Fruit fly (Drosophila melanogaster) whole organism, embryonic: ENCODE results near the gene CG42795.

Experiments used
- B-H2 ChIP-seq: fragments of 200-800 bp; sonication (Bioruptor generic); optimal IDR thresholded peaks from 2 replicates; lab custom pipeline; 2018; ENCODE audit warnings: missing biosample characterization, mild to moderate bottlenecking, missing genetic modification characterization
- BEAF-32 ChIP-seq: fragments of 200-800 bp; sonication (Bioruptor generic); optimal IDR thresholded peaks from 3 replicates; lab custom pipeline; 2017; ENCODE audit warnings: missing biosample characterization, missing genetic modification characterization, mild to moderate bottlenecking, moderate library complexity, missing genetic modification reagents
- CG10209 ChIP-seq: fragments of 200-800 bp; sonication (Bioruptor generic); optimal IDR thresholded peaks from 3 replicates; lab custom pipeline; 2017; ENCODE audit warnings: missing biosample characterization, mild to moderate bottlenecking, missing genetic modification characterization, missing genetic modification reagents
- CG10366 ChIP-seq: fragments of 200-800 bp; sonication (Bioruptor generic); IDR thresholded peaks from 2 replicates; pipeline ENCODE4 v1.3.6; 2022; ENCODE audit warnings: missing biosample characterization, missing genetic modification characterization
- CG11695 ChIP-seq: fragments of 200-800 bp; sonication (Bioruptor generic); IDR thresholded peaks from 3 replicates; pipeline ENCODE4 v1.3.6; 2022; ENCODE audit warnings: missing biosample characterization, missing genetic modification characterization
- CG11696 ChIP-seq: fragments of 200-800 bp; sonication (Bioruptor generic); IDR thresholded peaks from 2 replicates; pipeline ENCODE4 v1.3.6; 2022; ENCODE audit warnings: missing biosample characterization, missing genetic modification characterization
- CG11723 ChIP-seq: fragments of 200-800 bp; sonication (Bioruptor generic); optimal IDR thresholded peaks from 2 replicates; lab custom pipeline; 2017; ENCODE audit warnings: missing biosample characterization, mild to moderate bottlenecking, missing genetic modification characterization
- CG12104 ChIP-seq: fragments of 200-800 bp; sonication (Bioruptor generic); optimal IDR thresholded peaks from 3 replicates; lab custom pipeline; 2016; ENCODE audit warnings: missing biosample characterization, missing genetic modification characterization
- CG12659 ChIP-seq: fragments of 200-800 bp; sonication (Bioruptor generic); optimal IDR thresholded peaks from 3 replicates; lab custom pipeline; 2017; ENCODE audit warnings: mild to moderate bottlenecking, missing biosample characterization, missing genetic modification reagents, missing genetic modification characterization
- CG13296 ChIP-seq: fragments of 200-800 bp; sonication (Bioruptor generic); optimal IDR thresholded peaks from 3 replicates; lab custom pipeline; 2018; ENCODE audit warnings: missing biosample characterization, mild to moderate bottlenecking, missing genetic modification characterization
- CG15011 ChIP-seq: fragments of 200-800 bp; sonication (Bioruptor generic); optimal IDR thresholded peaks from 3 replicates; lab custom pipeline; 2018; ENCODE audit warnings: missing biosample characterization, mild to moderate bottlenecking, missing genetic modification characterization
- CG15696 ChIP-seq: fragments of 200-800 bp; sonication (Bioruptor generic); optimal IDR thresholded peaks from 2 replicates; lab custom pipeline; 2019; ENCODE audit warnings: missing biosample characterization, mild to moderate bottlenecking, missing genetic modification characterization, moderate library complexity
- CG16863 ChIP-seq: fragments of 200-800 bp; sonication (Bioruptor generic); optimal IDR thresholded peaks from 3 replicates; lab custom pipeline; 2016; ENCODE audit warnings: missing biosample characterization, missing genetic modification characterization
- CG17186 ChIP-seq: fragments of 200-800 bp; sonication (Bioruptor generic); optimal IDR thresholded peaks from 3 replicates; lab custom pipeline; 2017; ENCODE audit warnings: missing biosample characterization, missing genetic modification reagents, missing genetic modification characterization
- CG17829 ChIP-seq: fragments of 200-800 bp; optimal IDR thresholded peaks from 2 replicates; lab custom pipeline; 2019; ENCODE audit warnings: missing biosample characterization, mild to moderate bottlenecking, missing genetic modification characterization, moderate library complexity
- CG2129 ChIP-seq: fragments of 200-800 bp; sonication (Bioruptor generic); IDR thresholded peaks from 2 replicates; pipeline ENCODE4 v1.3.6; 2022; ENCODE audit warnings: missing biosample characterization, missing genetic modification characterization; ENCODE audit not compliant: partially characterized antibody
- CG30403 ChIP-seq: fragments of 200-800 bp; sonication (Bioruptor generic); optimal IDR thresholded peaks from 3 replicates; lab custom pipeline; 2016; ENCODE audit warnings: missing biosample characterization, missing genetic modification characterization
- CG32767 ChIP-seq: fragments of 200-800 bp; sonication (Bioruptor generic); IDR thresholded peaks from 2 replicates; pipeline ENCODE4 v1.3.6; 2022; ENCODE audit warnings: missing biosample characterization, missing genetic modification characterization
- CG4282 ChIP-seq: fragments of 200-800 bp; sonication (Bioruptor generic); optimal IDR thresholded peaks from 2 replicates; lab custom pipeline; 2016; ENCODE audit warnings: missing biosample characterization, missing genetic modification characterization
- CG6254 ChIP-seq: fragments of 200-800 bp; sonication (Bioruptor generic); optimal IDR thresholded peaks from 3 replicates; lab custom pipeline; 2017; ENCODE audit warnings: mild to moderate bottlenecking, missing biosample characterization, missing genetic modification reagents, missing genetic modification characterization
- CrebB ChIP-seq: fragments of 200-800 bp; sonication (Bioruptor generic); optimal IDR thresholded peaks from 3 replicates; lab custom pipeline; 2018; ENCODE audit warnings: missing biosample characterization, mild to moderate bottlenecking, missing genetic modification characterization
- D19B ChIP-seq: fragments of 200-800 bp; sonication (Bioruptor generic); optimal IDR thresholded peaks from 2 replicates; lab custom pipeline; 2017; ENCODE audit warnings: missing biosample characterization, mild to moderate bottlenecking, missing genetic modification characterization
- Dbx ChIP-seq: fragments of 200-800 bp; sonication (Bioruptor generic); IDR thresholded peaks from 3 replicates; pipeline ENCODE4 v1.3.6; 2022; ENCODE audit warnings: missing biosample characterization, missing genetic modification characterization
- Deaf1 ChIP-seq: fragments of 200-800 bp; optimal IDR thresholded peaks from 3 replicates; lab custom pipeline; 2019; ENCODE audit warnings: missing biosample characterization, mild to moderate bottlenecking, missing genetic modification characterization, moderate library complexity
- Max ChIP-seq: fragments of 200-800 bp; sonication (Bioruptor generic); optimal IDR thresholded peaks from 2 replicates; lab custom pipeline; 2016; ENCODE audit warnings: missing biosample characterization, mild to moderate bottlenecking, missing genetic modification characterization
- PHDP ChIP-seq: fragments of 200-800 bp; sonication (Bioruptor generic); optimal IDR thresholded peaks from 3 replicates; lab custom pipeline; 2018; ENCODE audit warnings: missing biosample characterization, mild to moderate bottlenecking, missing genetic modification characterization, moderate library complexity
- Poxn ChIP-seq: fragments of 200-800 bp; sonication (Bioruptor generic); IDR thresholded peaks from 2 replicates; pipeline ENCODE4 v1.3.6; 2022; ENCODE audit warnings: missing biosample characterization, missing genetic modification characterization
- Xrp1 ChIP-seq: fragments of 200-800 bp; sonication (Bioruptor generic); IDR thresholded peaks from 2 replicates; pipeline ENCODE4 v1.3.6; 2022; ENCODE audit warnings: missing biosample characterization, missing genetic modification characterization
- ase ChIP-seq: fragments of 200-800 bp; sonication (Bioruptor generic); IDR thresholded peaks from 3 replicates; pipeline ENCODE4 v1.3.6; 2022; ENCODE audit warnings: missing biosample characterization, missing genetic modification characterization
- bowl ChIP-seq: fragments of 200-800 bp; sonication (Bioruptor generic); IDR thresholded peaks from 2 replicates; pipeline ENCODE4 v1.3.6; 2022; ENCODE audit warnings: missing biosample characterization, missing genetic modification characterization
- ewg ChIP-seq: fragments of 200-800 bp; sonication (Bioruptor generic); optimal IDR thresholded peaks from 3 replicates; lab custom pipeline; 2017; ENCODE audit warnings: mild to moderate bottlenecking, missing biosample characterization, missing genetic modification reagents, missing genetic modification characterization
- eyg ChIP-seq: fragments of 200-800 bp; sonication (Bioruptor generic); optimal IDR thresholded peaks from 3 replicates; lab custom pipeline; 2016; ENCODE audit warnings: missing biosample characterization, missing genetic modification characterization
- ham ChIP-seq: fragments of 200-800 bp; sonication (Bioruptor generic); IDR thresholded peaks from 2 replicates; pipeline ENCODE4 v1.3.6; 2022; ENCODE audit warnings: missing biosample characterization, missing genetic modification characterization
- kay ChIP-seq: fragments of 200-800 bp; sonication (Bioruptor generic); optimal IDR thresholded peaks from 2 replicates; lab custom pipeline; 2016; ENCODE audit warnings: missing biosample characterization, missing genetic modification characterization
- klu ChIP-seq: fragments of 200-800 bp; sonication (Bioruptor generic); IDR thresholded peaks from 2 replicates; pipeline ENCODE4 v1.3.6; 2022; ENCODE audit warnings: missing biosample characterization, missing genetic modification characterization
- lbe ChIP-seq: fragments of 200-800 bp; sonication (Bioruptor generic); optimal IDR thresholded peaks from 2 replicates; lab custom pipeline; 2016; ENCODE audit warnings: missing biosample characterization, mild to moderate bottlenecking, missing genetic modification characterization
- oc ChIP-seq: fragments of 200-800 bp; sonication (Bioruptor generic); optimal IDR thresholded peaks from 2 replicates; lab custom pipeline; 2018; ENCODE audit warnings: missing biosample characterization, mild to moderate bottlenecking, missing genetic modification characterization, moderate library complexity
- otp ChIP-seq: fragments of 200-800 bp; sonication (Bioruptor generic); IDR thresholded peaks from 3 replicates; pipeline ENCODE4, ENCODE4 v1.3.6; 2022; ENCODE audit warnings: missing biosample characterization, missing genetic modification characterization
- pnt ChIP-seq: fragments of 200-800 bp; sonication (Bioruptor generic); optimal IDR thresholded peaks from 3 replicates; lab custom pipeline; 2016; ENCODE audit warnings: missing biosample characterization, missing genetic modification characterization
- ranshi ChIP-seq: fragments of 200-800 bp; sonication (Bioruptor generic); IDR thresholded peaks from 2 replicates; pipeline ENCODE4 v1.3.6; 2022; ENCODE audit warnings: missing biosample characterization, missing genetic modification characterization
- run ChIP-seq: fragments of 200-800 bp; sonication (Bioruptor generic); optimal IDR thresholded peaks from 3 replicates; lab custom pipeline; 2018; ENCODE audit warnings: missing biosample characterization, mild to moderate bottlenecking, missing genetic modification characterization
- salm ChIP-seq: fragments of 200-800 bp; sonication (Bioruptor generic); optimal IDR thresholded peaks from 2 replicates; lab custom pipeline; 2018; ENCODE audit warnings: missing biosample characterization, mild to moderate bottlenecking, missing genetic modification characterization
- scrt ChIP-seq: fragments of 200-800 bp; sonication (Bioruptor generic); optimal IDR thresholded peaks from 2 replicates; lab custom pipeline; 2018; ENCODE audit warnings: missing biosample characterization, mild to moderate bottlenecking, missing genetic modification characterization, moderate library complexity
- sens ChIP-seq: fragments of 200-800 bp; sonication (Bioruptor generic); peaks from one replicate; lab custom pipeline; 2016; ENCODE audit warnings: missing biosample characterization, missing genetic modification characterization
- seq ChIP-seq: fragments of 200-800 bp; sonication (Bioruptor generic); IDR thresholded peaks from 2 replicates; pipeline ENCODE4 v1.3.6; 2022; ENCODE audit warnings: missing biosample characterization, missing genetic modification characterization
- sqz ChIP-seq: fragments of 200-800 bp; sonication (Bioruptor generic); optimal IDR thresholded peaks from 3 replicates; lab custom pipeline; 2018; ENCODE audit warnings: missing biosample characterization, mild to moderate bottlenecking, missing genetic modification characterization
- ssp ChIP-seq: fragments of 200-800 bp; sonication (Bioruptor generic); IDR thresholded peaks from 2 replicates; pipeline ENCODE4 v1.3.6; 2022; ENCODE audit warnings: missing biosample characterization, missing genetic modification characterization
- sug ChIP-seq: fragments of 200-800 bp; optimal IDR thresholded peaks from 2 replicates; lab custom pipeline; 2019; ENCODE audit warnings: missing biosample characterization, mild to moderate bottlenecking, missing genetic modification characterization, moderate library complexity
- vnd ChIP-seq: fragments of 200-800 bp; sonication (Bioruptor generic); IDR thresholded peaks from 3 replicates; pipeline ENCODE4 v1.3.6; 2022; ENCODE audit warnings: missing biosample characterization, missing genetic modification characterization; ENCODE audit not compliant: partially characterized antibody
- z ChIP-seq: fragments of 200-800 bp; sonication (Bioruptor generic); IDR thresholded peaks from 3 replicates; pipeline ENCODE4 v1.3.6; 2022; ENCODE audit warnings: missing biosample characterization, missing genetic modification characterization

CG42795 gene

dm6 chr3R:10268865-10269442, 43.5 kb downstream of the CG42795 start (continued):
- peak; percentile 20 for TF ChIP-seq salm (tag; lab: Kevin White, UChicago)
- TF ChIP-seq oc: peak; percentile 74
- TF ChIP-seq CG10209 (GFP tag; lab: Kevin White, UChicago): peak; percentile 56
- peak; percentile 64; the same call in 1 of the 2 replicates for TF ChIP-seq seq (GFP tag; lab: Robert Waterston, UW)
- peak; percentile 93 for TF ChIP-seq sens
- peak; percentile 66; the same call in 2 of the 3 replicates for TF ChIP-seq Dbx
- peak; percentile 53 for TF ChIP-seq CG17829
- TF ChIP-seq CG11696 (GFP tag; lab: Robert Waterston, UW): peak; percentile 56
- TF ChIP-seq sqz (GFP tag; lab: Kevin White, UChicago): no peak
- TF ChIP-seq B-H2 (GFP tag; lab: Kevin White, UChicago): no peak
- TF ChIP-seq Max: peak; percentile 47
- peak; percentile 52 for TF ChIP-seq ssp (GFP tag; lab: Robert Waterston, UW)
- TF ChIP-seq ham (GFP tag; lab: Robert Waterston, UW): peak; percentile 56; the same call in 1 of the 2 replicates
- peak; percentile 16 for TF ChIP-seq D19B
- no peak for TF ChIP-seq eyg (GFP tag; lab: Kevin White, UChicago)
- peak; percentile 17 for TF ChIP-seq CG12659 (GFP tag; lab: Kevin White, UChicago)
- no peak for TF ChIP-seq Poxn (GFP tag; lab: Robert Waterston, UW)
- no peak for TF ChIP-seq CG15696 (tag; lab: Kevin White, UChicago)
- no peak for TF ChIP-seq CG12104 (GFP tag; lab: Kevin White, UChicago)
- peak; percentile 54 for TF ChIP-seq CG6254
- TF ChIP-seq CG16863: peak; percentile 11
- TF ChIP-seq CG17186 (GFP tag; lab: Kevin White, UChicago): no peak
- no peak for TF ChIP-seq klu (GFP tag; lab: Robert Waterston, UW)
- TF ChIP-seq scrt (GFP tag; lab: Kevin White, UChicago): peak; percentile 30
- TF ChIP-seq CG13296 (GFP tag; lab: Kevin White, UChicago): peak; percentile 39
- no peak for TF ChIP-seq sug (tag; lab: Kevin White, UChicago)
- TF ChIP-seq otp: peak; percentile 81
- peak; percentile 58 for TF ChIP-seq ewg
- TF ChIP-seq pnt (GFP tag; lab: Kevin White, UChicago): peak; percentile 45
- TF ChIP-seq ranshi: peak; percentile 69
- no peak for TF ChIP-seq CG2129 (GFP tag; lab: Robert Waterston, UW)
- TF ChIP-seq CG11695 (GFP tag; lab: Robert Waterston, UW): 0 out of 3 replicates have a peak, but pooled peaks have one; percentile 49
- TF ChIP-seq z (GFP tag; lab: Robert Waterston, UW): no peak
- TF ChIP-seq CG32767 (GFP tag; lab: Robert Waterston, UW): peak; percentile 69; the same call in 1 of the 2 replicates
- peak; percentile 65; the same call in 1 of the 2 replicates for TF ChIP-seq Xrp1
- no peak for TF ChIP-seq run (tag; lab: Kevin White, UChicago)
- peak; percentile 77 for TF ChIP-seq lbe
- no peak for TF ChIP-seq BEAF-32 (GFP tag; lab: Kevin White, UChicago)
- no peak for TF ChIP-seq CG15011
- TF ChIP-seq CG30403 (GFP tag; lab: Kevin White, UChicago): peak; percentile 25
- no peak for TF ChIP-seq Deaf1 (tag; lab: Kevin White, UChicago)
- no peak for TF ChIP-seq bowl (GFP tag; lab: Robert Waterston, UW)
- no peak for TF ChIP-seq CG4282
- TF ChIP-seq ase (GFP tag; lab: Robert Waterston, UW): peak; percentile 66; the same call in 1 of the 3 replicates
- TF ChIP-seq CG11723 (GFP tag; lab: Kevin White, UChicago): no peak
- peak; percentile 85 for TF ChIP-seq CG10366 (GFP tag; lab: Robert Waterston, UW)
- TF ChIP-seq PHDP (tag; lab: Kevin White, UChicago): peak; percentile 73
- TF ChIP-seq CrebB (tag; lab: Kevin White, UChicago): no peak
- no peak for TF ChIP-seq vnd (GFP tag; lab: Robert Waterston, UW)
- TF ChIP-seq kay (GFP tag; lab: Kevin White, UChicago): peak; percentile 42
